Fruit fly (Drosophila melanogaster) whole organism, embryonic: Measurements from ENCODE around the gene CG10589.

ENCODE experiments used
- Aef1 ChIP-seq: fragments of 200-800 bp; sonication (Bioruptor generic); IDR thresholded peaks from 3 replicates; pipeline ENCODE4 v1.3.6; 2022; ENCODE audit warnings: missing biosample characterization, missing genetic modification characterization
- CG10654 ChIP-seq: fragments of 200-800 bp; sonication (Bioruptor generic); optimal IDR thresholded peaks from 2 replicates; lab custom pipeline; 2016; ENCODE audit warnings: missing biosample characterization, missing genetic modification characterization
- CG10979 ChIP-seq: fragments of 200-800 bp; sonication (Bioruptor generic); optimal IDR thresholded peaks from 2 replicates; lab custom pipeline; 2018; ENCODE audit warnings: missing biosample characterization, mild to moderate bottlenecking, missing genetic modification characterization, moderate library complexity
- CG12219 ChIP-seq: fragments of 200-800 bp; sonication (Bioruptor generic); optimal IDR thresholded peaks from 3 replicates; lab custom pipeline; 2018; ENCODE audit warnings: missing biosample characterization, mild to moderate bottlenecking, missing genetic modification characterization
- CG14441 ChIP-seq: fragments of 200-800 bp; sonication (Bioruptor generic); IDR thresholded peaks from 2 replicates; pipeline ENCODE4 v1.3.6; 2022; ENCODE audit warnings: missing biosample characterization, missing genetic modification characterization
- CG16813 ChIP-seq: fragments of 200-800 bp; sonication (Bioruptor generic); IDR thresholded peaks from 3 replicates; pipeline ENCODE4 v1.3.6; 2022; ENCODE audit warnings: missing biosample characterization, missing genetic modification characterization; ENCODE audit not compliant: partially characterized antibody
- CG18764 ChIP-seq: fragments of 200-800 bp; sonication (Bioruptor generic); optimal IDR thresholded peaks from 3 replicates; lab custom pipeline; 2016; ENCODE audit warnings: missing biosample characterization, missing genetic modification characterization
- CG2116 ChIP-seq: fragments of 200-800 bp; sonication (Bioruptor generic); optimal IDR thresholded peaks from 3 replicates; lab custom pipeline; 2018; ENCODE audit warnings: missing biosample characterization, mild to moderate bottlenecking, missing genetic modification characterization
- CG3847 ChIP-seq: fragments of 200-800 bp; sonication (Bioruptor generic); IDR thresholded peaks from 2 replicates; pipeline ENCODE4 v1.3.6; 2022; ENCODE audit warnings: missing biosample characterization, missing genetic modification characterization
- CG3995 ChIP-seq: fragments of 200-800 bp; sonication (Bioruptor generic); optimal IDR thresholded peaks from 3 replicates; lab custom pipeline; 2016; ENCODE audit warnings: missing biosample characterization, missing genetic modification characterization
- CG6272 ChIP-seq: fragments of 200-800 bp; sonication (Bioruptor generic); IDR thresholded peaks from 2 replicates; pipeline ENCODE4 v1.3.6; 2022; ENCODE audit warnings: missing biosample characterization, missing genetic modification characterization
- CG6813 ChIP-seq: fragments of 200-800 bp; sonication (Bioruptor generic); optimal IDR thresholded peaks from 2 replicates; lab custom pipeline; 2017; ENCODE audit warnings: missing biosample characterization, missing genetic modification characterization, mild to moderate bottlenecking, moderate library complexity, missing genetic modification reagents
- CG7786 ChIP-seq: fragments of 200-800 bp; sonication (Bioruptor generic); optimal IDR thresholded peaks from 2 replicates; lab custom pipeline; 2016; ENCODE audit warnings: missing biosample characterization, missing genetic modification characterization
- CG8944 ChIP-seq: fragments of 200-800 bp; sonication (Bioruptor generic); optimal IDR thresholded peaks from 3 replicates; lab custom pipeline; 2016; ENCODE audit warnings: missing biosample characterization, missing genetic modification characterization
- D19B ChIP-seq: fragments of 200-800 bp; sonication (Bioruptor generic); optimal IDR thresholded peaks from 2 replicates; lab custom pipeline; 2017; ENCODE audit warnings: missing biosample characterization, mild to moderate bottlenecking, missing genetic modification characterization
- HLH4C ChIP-seq: fragments of 200-800 bp; sonication (Bioruptor generic); IDR thresholded peaks from 3 replicates; pipeline ENCODE4 v1.3.6; 2022; ENCODE audit warnings: missing biosample characterization, missing genetic modification characterization; ENCODE audit not compliant: partially characterized antibody
- HmgZ ChIP-seq: fragments of 200-800 bp; sonication (Bioruptor generic); optimal IDR thresholded peaks from 2 replicates; lab custom pipeline; 2018; ENCODE audit warnings: missing biosample characterization, mild to moderate bottlenecking, missing genetic modification characterization
- Hmr ChIP-seq: fragments of 200-800 bp; sonication (Bioruptor generic); optimal IDR thresholded peaks from 3 replicates; lab custom pipeline; 2017; ENCODE audit warnings: mild to moderate bottlenecking, missing biosample characterization, missing genetic modification reagents, missing genetic modification characterization
- Hr3 ChIP-seq: fragments of 200-800 bp; sonication (Bioruptor generic); optimal IDR thresholded peaks from 3 replicates; lab custom pipeline; 2016; ENCODE audit warnings: missing biosample characterization, missing genetic modification characterization
- Nf-YB ChIP-seq: fragments of 200-800 bp; sonication (Bioruptor generic); optimal IDR thresholded peaks from 3 replicates; lab custom pipeline; 2019; ENCODE audit warnings: missing biosample characterization, mild to moderate bottlenecking, missing genetic modification characterization, moderate library complexity
- ash1 ChIP-seq: fragments of 200-800 bp; sonication (Bioruptor generic); optimal IDR thresholded peaks from 2 replicates; lab custom pipeline; 2018; ENCODE audit warnings: missing biosample characterization, mild to moderate bottlenecking, missing genetic modification characterization
- btn ChIP-seq: fragments of 200-800 bp; sonication (Bioruptor generic); optimal IDR thresholded peaks from 2 replicates; lab custom pipeline; 2016; ENCODE audit warnings: missing biosample characterization, missing genetic modification characterization
- crc ChIP-seq: fragments of 200-800 bp; sonication (Bioruptor generic); optimal IDR thresholded peaks from 2 replicates; lab custom pipeline; 2016; ENCODE audit warnings: missing biosample characterization, missing genetic modification characterization
- gcm ChIP-seq: fragments of 200-800 bp; sonication (Bioruptor generic); optimal IDR thresholded peaks from 2 replicates; lab custom pipeline; 2019; ENCODE audit warnings: missing biosample characterization, mild to moderate bottlenecking, missing genetic modification characterization, moderate library complexity
- gem ChIP-seq: fragments of 200-800 bp; sonication (Bioruptor generic); optimal IDR thresholded peaks from 2 replicates; lab custom pipeline; 2019; ENCODE audit warnings: missing biosample characterization, mild to moderate bottlenecking, missing genetic modification characterization, moderate library complexity
- her ChIP-seq: fragments of 200-800 bp; sonication (Bioruptor generic); optimal IDR thresholded peaks from 2 replicates; lab custom pipeline; 2016; ENCODE audit warnings: missing biosample characterization, missing genetic modification characterization
- ind ChIP-seq: fragments of 200-800 bp; sonication (Bioruptor generic); optimal IDR thresholded peaks from 3 replicates; lab custom pipeline; 2016; ENCODE audit warnings: missing biosample characterization, missing genetic modification characterization
- kni ChIP-seq: fragments of 200-800 bp; sonication (Bioruptor generic); optimal IDR thresholded peaks from 3 replicates; lab custom pipeline; 2017; ENCODE audit warnings: mild to moderate bottlenecking, missing biosample characterization, missing genetic modification reagents, missing genetic modification characterization
- knrl ChIP-seq: fragments of 200-800 bp; sonication (Bioruptor generic); IDR thresholded peaks from 3 replicates; pipeline ENCODE4 v1.3.6; 2022; ENCODE audit warnings: missing biosample characterization, missing genetic modification characterization; ENCODE audit not compliant: partially characterized antibody
- lov ChIP-seq, 2 experiments: fragments of 200-800 bp in 1 of 2; fragments of >200 bp in 1 of 2; sonication (Bioruptor generic) in 1 of 2; IDR thresholded peaks in 1 of 2; optimal IDR thresholded peaks in 1 of 2; 2 replicates in 1 of 2; 3 replicates in 1 of 2; pipeline versions ENCODE4 v1.3.6 to Lab custom; 2017 to 2022; ENCODE audit warnings: missing biosample characterization in 1 of 2, missing genetic modification characterization in 1 of 2
- mld ChIP-seq: fragments of 200-800 bp; sonication (Bioruptor generic); IDR thresholded peaks from 3 replicates; pipeline ENCODE4 v1.3.6; 2022; ENCODE audit warnings: missing biosample characterization, missing genetic modification characterization; ENCODE audit not compliant: partially characterized antibody
- nerfin-1 ChIP-seq: fragments of 200-800 bp; sonication (Bioruptor generic); optimal IDR thresholded peaks from 3 replicates; lab custom pipeline; 2019; ENCODE audit warnings: missing biosample characterization, mild to moderate bottlenecking, missing genetic modification characterization, moderate library complexity
- pum ChIP-seq: fragments of 200-800 bp; sonication (Bioruptor generic); optimal IDR thresholded peaks from 2 replicates; lab custom pipeline; 2016; ENCODE audit warnings: missing biosample characterization, missing genetic modification characterization
- ro ChIP-seq: fragments of 200-800 bp; sonication (Bioruptor generic); IDR thresholded peaks from 2 replicates; pipeline ENCODE4 v1.3.6; 2022; ENCODE audit warnings: missing biosample characterization, missing genetic modification characterization
- run ChIP-seq: fragments of 200-800 bp; sonication (Bioruptor generic); optimal IDR thresholded peaks from 3 replicates; lab custom pipeline; 2018; ENCODE audit warnings: missing biosample characterization, mild to moderate bottlenecking, missing genetic modification characterization
- stc ChIP-seq: fragments of 200-800 bp; sonication (Bioruptor generic); IDR thresholded peaks from 2 replicates; pipeline ENCODE4 v1.3.6; 2022; ENCODE audit warnings: missing biosample characterization, missing genetic modification characterization
- tap ChIP-seq: fragments of 200-800 bp; optimal IDR thresholded peaks from 3 replicates; lab custom pipeline; 2019; ENCODE audit warnings: missing biosample characterization, mild to moderate bottlenecking, missing genetic modification characterization, moderate library complexity

Gene CG10589

dm6 chr3L:20961286-20961685 is 33.7 kb downstream of the CG10589 start, which contains the start of gene CG11037 (continued):
- no peak for TF ChIP-seq CG16813 (GFP tag; lab: Robert Waterston, UW)
- no peak for TF ChIP-seq Aef1 (GFP tag; lab: Robert Waterston, UW)
- TF ChIP-seq knrl: no peak
- TF ChIP-seq, all 482 proteins: peak for 0

DNA sequence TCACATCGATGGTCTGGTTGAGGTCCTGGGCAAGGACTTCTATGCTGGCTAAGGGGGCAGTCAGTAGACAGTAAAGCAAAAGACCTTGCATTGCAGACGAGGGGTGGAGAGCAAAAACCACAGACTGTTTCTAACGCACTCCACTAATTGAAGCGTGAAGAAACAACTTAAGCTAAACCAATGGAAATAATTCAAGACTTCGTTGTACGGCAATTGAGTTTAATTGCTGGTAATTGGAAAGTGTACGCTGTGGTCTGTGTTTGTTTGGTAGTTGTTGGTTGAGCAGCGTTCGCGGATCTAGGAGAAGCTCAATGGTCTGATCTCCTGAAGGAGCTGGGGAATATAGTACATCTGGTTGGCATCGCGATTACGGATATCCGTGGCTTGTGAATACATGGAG is 34.8 kb downstream of the CG10589 start, which contains the start of gene CG10587:
Gene CG10587 (minus strand): TSS at position 101 of the 400 bp plus-strand sequence.
- TF ChIP-seq Aef1 (GFP tag; lab: Robert Waterston, UW) (no peak), her (no peak), crc (no peak), run (tag; lab: Kevin White, UChicago) (no peak), pum (GFP tag; lab: Kevin White, UChicago) (no peak), CG6272 (GFP tag; lab: Robert Waterston, UW) (no peak), Hr3 (GFP tag; lab: Kevin White, UChicago) (no peak), gem (tag; lab: Kevin White, UChicago) (no peak)

DNA sequence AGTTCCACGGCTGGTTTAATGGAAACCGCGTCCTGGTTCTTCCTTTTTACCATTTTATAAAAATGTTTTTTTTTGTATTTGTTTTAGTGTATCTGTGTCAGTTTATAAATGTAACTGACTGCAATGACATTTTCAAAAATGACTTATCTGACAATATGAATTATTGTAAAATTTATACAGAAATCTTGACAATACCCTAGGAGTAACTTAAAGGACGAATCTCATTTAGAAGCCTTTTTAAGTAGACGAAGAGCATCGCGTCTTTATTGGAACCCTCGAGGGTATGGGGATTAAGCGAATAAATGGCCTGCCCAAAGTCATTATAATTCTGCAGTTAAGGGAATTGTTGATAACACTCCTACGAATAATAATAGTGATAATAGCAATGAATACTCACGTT is 39.0 kb downstream of the CG10589 start, which contains the start of gene CG12983:
Gene CG12983 (minus strand): TSS at position 101 of the 400 bp plus-strand sequence.
- TF ChIP-seq CG18764 (GFP tag; lab: Kevin White, UChicago): no peak
- no peak for TF ChIP-seq run (tag; lab: Kevin White, UChicago)
- TF ChIP-seq CG7786: no peak
- TF ChIP-seq kni (GFP tag; lab: Kevin White, UChicago): no peak
- TF ChIP-seq lov (optimal IDR thresholded peaks at IDR 0.05; lab: Kevin White, UChicago): no peak
- no peak for TF ChIP-seq lov (GFP tag; IDR thresholded peaks at IDR 0.05; lab: Robert Waterston, UW)
- no peak for TF ChIP-seq mld
- TF ChIP-seq stc (GFP tag; lab: Robert Waterston, UW): no peak
- no peak for TF ChIP-seq Nf-YB
- no peak for TF ChIP-seq HmgZ (tag; lab: Kevin White, UChicago)
- no peak for TF ChIP-seq CG10654 (GFP tag; lab: Kevin White, UChicago)
- no peak for TF ChIP-seq CG14441
- TF ChIP-seq Hmr: no peak
- TF ChIP-seq CG6813 (GFP tag; lab: Kevin White, UChicago): no peak

- TF ChIP-seq CG8944: no peak
- no peak for TF ChIP-seq gcm (GFP tag; lab: Kevin White, UChicago)
- no peak for TF ChIP-seq ro (GFP tag; lab: Robert Waterston, UW)
- TF ChIP-seq D19B (GFP tag; lab: Kevin White, UChicago): no peak
- no peak for TF ChIP-seq tap
- no peak for TF ChIP-seq CG3995 (GFP tag; lab: Kevin White, UChicago)
- TF ChIP-seq btn (GFP tag; lab: Kevin White, UChicago): no peak
- TF ChIP-seq CG3847 (GFP tag; lab: Robert Waterston, UW): no peak
- no peak for TF ChIP-seq ind
- no peak for TF ChIP-seq CG2116 (GFP tag; lab: Kevin White, UChicago)
- TF ChIP-seq CG12219: no peak
- no peak for TF ChIP-seq CG10979
- TF ChIP-seq ash1 (GFP tag; lab: Kevin White, UChicago): no peak
- no peak for TF ChIP-seq HLH4C (GFP tag; lab: Robert Waterston, UW)
- TF ChIP-seq CG10654 (GFP tag; lab: Kevin White, UChicago): no peak
- no peak for TF ChIP-seq nerfin-1 (tag; lab: Kevin White, UChicago)
Measured at dm6 chr3L:20970563-20970962, 42.9 kb downstream of the CG10589 start, which contains the start of gene CG33287. TSS of gene CG33287 (minus strand) at chr3L:20970663.
